Fruit fly (Drosophila melanogaster) whole organism, wandering third instar larva: ENCODE measurements around the gene HisRS.

ENCODE experiments used
- CrebA ChIP-seq: fragments of 200-800 bp; sonication (Bioruptor generic); optimal IDR thresholded peaks from 2 replicates; lab custom pipeline; 2016; ENCODE audit warnings: missing biosample characterization, mild to moderate bottlenecking, missing genetic modification characterization, borderline replicate concordance
- GATAd ChIP-seq: sonication (Bioruptor generic); optimal IDR thresholded peaks from 2 replicates; lab custom pipeline; 2016; ENCODE audit warnings: missing biosample characterization, missing genetic modification characterization
- HLH106 ChIP-seq: fragments of 200-800 bp; optimal IDR thresholded peaks from 3 replicates; lab custom pipeline; 2019; ENCODE audit warnings: missing biosample characterization, mild to moderate bottlenecking, missing genetic modification characterization, moderate library complexity
- Hnf4 ChIP-seq: fragments of 200-800 bp; sonication (Bioruptor generic); optimal IDR thresholded peaks from 2 replicates; lab custom pipeline; 2016; ENCODE audit warnings: missing biosample characterization, mild to moderate bottlenecking, missing genetic modification characterization
- br ChIP-seq: fragments of 200-800 bp; sonication (Bioruptor generic); optimal IDR thresholded peaks from 2 replicates; lab custom pipeline; 2016; ENCODE audit warnings: missing biosample characterization, missing genetic modification characterization
- jim ChIP-seq: fragments of 175-275, 200-325 bp; sonication (Bioruptor generic); optimal IDR thresholded peaks from 2 replicates; lab custom pipeline; 2016; ENCODE audit warnings: missing biosample characterization, mild to moderate bottlenecking, missing genetic modification characterization

- TF ChIP-seq CrebA (no peak), HLH106 (no peak), GATAd (GFP tag; lab: Kevin White, UChicago) (no peak), br (GFP tag; lab: Kevin White, UChicago) (no peak), jim (GFP tag; lab: Kevin White, UChicago) (no peak), Hnf4 (no peak)
Observed at dm6 chrX:18489509-18489908, 25.7 kb upstream of the HisRS start, which contains the start of gene CG15046.
